Fruit fly (Drosophila melanogaster): ENCODE measurements around the gene SWIP.

SWIP gene

dm6 chrX:16277878-16278506 is 35.5 kb upstream of the SWIP start, which contains the start of gene eas (continued):
- TF ChIP-seq CG17186 (GFP tag; optimal IDR thresholded peaks at IDR 0.05) (peak; percentile 81), fru (optimal IDR thresholded peaks at IDR 0.05) (no peak), hb (GFP tag; IDR thresholded peaks at IDR 0.05; ENCODE audit: partially characterized antibody) (peak; percentile 70), NfI (GFP tag; optimal IDR thresholded peaks at IDR 0.05) (no peak), onecut (GFP tag; IDR thresholded peaks at IDR 0.05) (peak; percentile 93), CG12659 (GFP tag; optimal IDR thresholded peaks at IDR 0.05) (peak; percentile 47), CG4854 (GFP tag; optimal IDR thresholded peaks at IDR 0.05) (no peak), CG32532 (GFP tag; IDR thresholded peaks at IDR 0.05) (peak; percentile 11; the same call in 1 of the 2 replicates), gro (GFP tag; optimal IDR thresholded peaks at IDR 0.05) (peak; percentile 38), Jarid2 (GFP tag; optimal IDR thresholded peaks at IDR 0.05) (peak; percentile 21), CG15601 (tag; optimal IDR thresholded peaks at IDR 0.05) (peak; percentile 14), HLH54F (GFP tag; optimal IDR thresholded peaks at IDR 0.05) (peak; percentile 1), CoRest (tag; optimal IDR thresholded peaks at IDR 0.05) (peak; percentile 7), lola (GFP tag; optimal IDR thresholded peaks at IDR 0.05) (peak in 1 of 3 experiments; percentile 50), CG11504 (tag; optimal IDR thresholded peaks at IDR 0.05) (peak; percentile 3), unc-4 (GFP tag; IDR thresholded peaks at IDR 0.05; ENCODE audit: partially characterized antibody) (peak; percentile 75), CG2116 (GFP tag; optimal IDR thresholded peaks at IDR 0.05) (peak; percentile 72), MBD-R2 (GFP tag; IDR thresholded peaks at IDR 0.05) (peak; percentile 55), sens (GFP tag) (peak; percentile 88), chm (GFP tag; IDR thresholded peaks at IDR 0.05) (peak; percentile 59; the same call in 1 of the 2 replicates), Sry-δ (GFP tag; optimal IDR thresholded peaks at IDR 0.05) (peak; percentile 86), Dp (GFP tag; optimal IDR thresholded peaks at IDR 0.05) (peak; percentile 75), ato (GFP tag; IDR thresholded peaks at IDR 0.05; ENCODE audit: partially characterized antibody) (peak; percentile 64), ttk (GFP tag; IDR thresholded peaks at IDR 0.05) (no peak), lab (GFP tag; optimal IDR thresholded peaks at IDR 0.05) (peak; percentile 29), HmgD (GFP tag; optimal IDR thresholded peaks at IDR 0.05) (peak; percentile 50), grn (GFP tag; optimal IDR thresholded peaks at IDR 0.05) (peak; percentile 22), Myb (GFP tag; optimal IDR thresholded peaks at IDR 0.05) (peak; percentile 51), ind (GFP tag; optimal IDR thresholded peaks at IDR 0.05) (peak; percentile 13), her (GFP tag; optimal IDR thresholded peaks at IDR 0.05) (peak; percentile 42), Ets97D (GFP tag; optimal IDR thresholded peaks at IDR 0.05) (peak; percentile 56), CG1647 (GFP tag; optimal IDR thresholded peaks at IDR 0.05) (peak; percentile 5), CG30403 (GFP tag; optimal IDR thresholded peaks at IDR 0.05) (peak; percentile 10), Sin3A (optimal IDR thresholded peaks at IDR 0.05) (peak; percentile 92), Ets65A (GFP tag) (peak; percentile 91), HLH4C (GFP tag; IDR thresholded peaks at IDR 0.05; ENCODE audit: partially characterized antibody) (peak; percentile 65; the same call in 2 of the 3 replicates), NFAT (GFP tag; IDR thresholded peaks at IDR 0.05) (peak; percentile 27; the same call in 1 of the 2 replicates), Hsf (GFP tag; optimal IDR thresholded peaks at IDR 0.05) (peak; percentile 10), hbn (GFP tag; IDR thresholded peaks at IDR 0.05; ENCODE audit: partially characterized antibody) (peak; percentile 42; the same call in 1 of the 2 replicates), shn (GFP tag; optimal IDR thresholded peaks at IDR 0.05) (no peak), amos (GFP tag; IDR thresholded peaks at IDR 0.05; ENCODE audit: partially characterized antibody) (peak; percentile 87), ken (GFP tag; IDR thresholded peaks at IDR 0.05) (0 out of 3 replicates have a peak, but pooled peaks have one; percentile 10), croc (GFP tag; conservative IDR thresholded peaks at IDR 0.05) (no peak), pzg (GFP tag; optimal IDR thresholded peaks at IDR 0.05) (peak; percentile 87), mld (GFP tag; IDR thresholded peaks at IDR 0.05; ENCODE audit: partially characterized antibody) (peak; percentile 29; the same call in 1 of the 3 replicates), zf30C (GFP tag; optimal IDR thresholded peaks at IDR 0.05) (peak; percentile 4), CG7963 (GFP tag; IDR thresholded peaks at IDR 0.05; ENCODE audit: partially characterized antibody) (peak; percentile 72; the same call in 2 of the 3 replicates), CG14710 (tag; optimal IDR thresholded peaks at IDR 0.05) (peak; percentile 44), CG4424 (GFP tag; optimal IDR thresholded peaks at IDR 0.05) (peak; percentile 20)
